Fruit fly (Drosophila melanogaster): Measurements from ENCODE around the gene Ugt303A1.

The Ugt303A1 gene

DNA sequence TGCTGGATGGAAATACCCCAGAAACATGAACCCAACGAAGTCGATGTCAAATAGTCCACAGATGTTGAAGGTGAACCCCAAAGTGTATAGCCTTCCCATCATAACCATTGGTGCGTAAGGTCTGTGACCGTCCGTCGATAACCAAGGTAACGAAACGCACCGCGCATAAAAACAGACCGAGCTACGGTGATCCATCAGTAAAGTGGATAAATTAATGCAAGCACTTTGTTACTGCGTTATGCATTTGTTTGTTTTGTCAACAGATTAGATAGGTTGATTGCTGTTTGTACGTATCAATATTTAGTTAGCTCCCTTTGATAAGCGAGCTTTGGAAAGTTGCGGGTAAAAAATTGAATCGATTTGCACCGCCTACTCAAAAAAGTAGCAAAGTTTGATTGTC lies 3.0 kb downstream of the Ugt303A1 start (continued):
- TF ChIP-seq Usf (GFP tag; optimal IDR thresholded peaks at IDR 0.05): no peak
- TF ChIP-seq CG5180 (GFP tag; optimal IDR thresholded peaks at IDR 0.05): no peak
- no peak for TF ChIP-seq gfzf (GFP tag; optimal IDR thresholded peaks at IDR 0.05)
- TF ChIP-seq ham (GFP tag; IDR thresholded peaks at IDR 0.05): no peak
- no peak for TF ChIP-seq CG9609 (GFP tag; optimal IDR thresholded peaks at IDR 0.05)
- TF ChIP-seq fru (optimal IDR thresholded peaks at IDR 0.05): no peak
- no peak for TF ChIP-seq CG14860 (GFP tag; IDR thresholded peaks at IDR 0.05; ENCODE audit: partially characterized antibody)
- no peak for TF ChIP-seq Ets65A (GFP tag)
- peak; percentile 5 for TF ChIP-seq CG9817 (tag; optimal IDR thresholded peaks at IDR 0.05)
- no peak for TF ChIP-seq CG6654 (GFP tag; optimal IDR thresholded peaks at IDR 0.05)
- TF ChIP-seq Hr51 (GFP tag; optimal IDR thresholded peaks at IDR 0.05): peak in 1 of 2 experiments; percentile 14
- TF ChIP-seq vnd (GFP tag; IDR thresholded peaks at IDR 0.05; ENCODE audit: partially characterized antibody): no peak
- no peak for TF ChIP-seq CG31224 (GFP tag; IDR thresholded peaks at IDR 0.05)
- TF ChIP-seq CG11696 (GFP tag; IDR thresholded peaks at IDR 0.05): no peak
- no peak for TF ChIP-seq CG8765 (GFP tag; IDR thresholded peaks at IDR 0.05)
- no peak for TF ChIP-seq tx (GFP tag; optimal IDR thresholded peaks at IDR 0.05)
- TF ChIP-seq mirr (GFP tag; optimal IDR thresholded peaks at IDR 0.05): peak; percentile 63
- no peak for TF ChIP-seq Hr3 (GFP tag; optimal IDR thresholded peaks at IDR 0.05)
- TF ChIP-seq unpg (GFP tag; optimal IDR thresholded peaks at IDR 0.05): peak; percentile 26
- no peak for TF ChIP-seq CG10366 (GFP tag; IDR thresholded peaks at IDR 0.05)
- TF ChIP-seq CG9797 (GFP tag; optimal IDR thresholded peaks at IDR 0.05): no peak
- no peak for TF ChIP-seq Six4 (GFP tag; optimal IDR thresholded peaks at IDR 0.05)
- TF ChIP-seq Abd-B (GFP tag; optimal IDR thresholded peaks at IDR 0.05): no peak
- TF ChIP-seq lov (optimal IDR thresholded peaks at IDR 0.05): no peak
- no peak for TF ChIP-seq lov (GFP tag; IDR thresholded peaks at IDR 0.05)
- TF ChIP-seq E2f1 (GFP tag; IDR thresholded peaks at IDR 0.05): no peak
- no peak for TF ChIP-seq CG7372 (GFP tag; IDR thresholded peaks at IDR 0.05)
- TF ChIP-seq CG15601 (tag; optimal IDR thresholded peaks at IDR 0.05): peak; percentile 11
- no peak for TF ChIP-seq Dbx (GFP tag; IDR thresholded peaks at IDR 0.05)
- TF ChIP-seq gem (tag; optimal IDR thresholded peaks at IDR 0.05): peak; percentile 20
- no peak for TF ChIP-seq nom (GFP tag; optimal IDR thresholded peaks at IDR 0.05)
- no peak for TF ChIP-seq Hey (tag; optimal IDR thresholded peaks at IDR 0.05)
- TF ChIP-seq sens (GFP tag): peak; percentile 60
- TF ChIP-seq Sox102F (GFP tag; optimal IDR thresholded peaks at IDR 0.05): peak; percentile 5
- no peak for TF ChIP-seq CG10959 (GFP tag; IDR thresholded peaks at IDR 0.05)
- no peak for TF ChIP-seq da (GFP tag; optimal IDR thresholded peaks at IDR 0.05)
- no peak for TF ChIP-seq Dfd (GFP tag; optimal IDR thresholded peaks at IDR 0.05)
- TF ChIP-seq CG32767 (GFP tag; IDR thresholded peaks at IDR 0.05): no peak
- TF ChIP-seq CG10267 (tag; optimal IDR thresholded peaks at IDR 0.05): no peak
- no peak for TF ChIP-seq HmgD (GFP tag; optimal IDR thresholded peaks at IDR 0.05)
- TF ChIP-seq CG10462 (GFP tag; optimal IDR thresholded peaks at IDR 0.05): no peak
- no peak for TF ChIP-seq CoRest (tag; optimal IDR thresholded peaks at IDR 0.05)
- TF ChIP-seq CG8924 (tag; optimal IDR thresholded peaks at IDR 0.05): no peak
- TF ChIP-seq odd (GFP tag; optimal IDR thresholded peaks at IDR 0.05): no peak
- peak; percentile 13; the same call in 1 of the 2 replicates for TF ChIP-seq Ptx1 (GFP tag; IDR thresholded peaks at IDR 0.05)
- TF ChIP-seq BtbVII (GFP tag; optimal IDR thresholded peaks at IDR 0.05): peak; percentile 40
- TF ChIP-seq Dref (GFP tag; IDR thresholded peaks at IDR 0.05): no peak
- no peak for TF ChIP-seq bsh (GFP tag; optimal IDR thresholded peaks at IDR 0.05)
- TF ChIP-seq D19B (GFP tag; optimal IDR thresholded peaks at IDR 0.05): no peak
- TF ChIP-seq toy (GFP tag; IDR thresholded peaks at IDR 0.05): no peak
- no peak for TF ChIP-seq bcd (GFP tag; optimal IDR thresholded peaks at IDR 0.05)
- TF ChIP-seq Asciz (GFP tag; optimal IDR thresholded peaks at IDR 0.05): peak; percentile 38
- TF ChIP-seq croc (GFP tag; conservative IDR thresholded peaks at IDR 0.05): no peak
